Fruit fly (Drosophila melanogaster): Measurements from ENCODE around the gene Mi-2.

DNA sequence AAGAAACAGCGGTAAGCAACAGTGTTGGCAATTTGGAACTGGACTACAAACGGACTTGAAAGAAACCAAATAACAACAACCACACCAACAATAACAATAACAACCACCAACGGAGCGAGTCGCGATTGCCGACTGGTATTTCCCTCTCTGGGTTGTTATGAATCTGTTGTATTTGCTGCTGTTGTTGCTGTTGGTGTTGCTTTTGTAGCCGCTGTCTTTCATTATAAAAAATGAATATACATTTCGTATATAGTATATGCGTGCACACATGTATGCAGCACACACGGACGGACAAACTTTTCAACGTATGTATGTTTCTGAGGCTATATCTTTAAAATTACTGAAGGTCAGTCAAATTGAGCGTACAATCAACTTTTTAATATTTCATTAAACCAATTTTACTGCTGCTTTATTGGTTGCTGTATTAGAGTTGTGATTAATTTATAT, 6.6 kb downstream of the Mi-2 start:
- TF ChIP-seq CTCF (optimal IDR thresholded peaks at IDR 0.05) (no peak), CG8478 (optimal IDR thresholded peaks at IDR 0.05) (no peak)

Measured in S2 (cell line).